Worm (Caenorhabditis elegans): Measurements from ENCODE around the gene C12D5.3.

Gene C12D5.3

ce11 chrV:7675904-7676303, at the start of gene C12D5.3:
C12D5.3 (plus strand) TSS chrV:7676204.
- TF ChIP-seq ref-1 (GFP tag; conservative IDR thresholded peaks at IDR 0.05) (no peak), klf-2 (GFP tag; conservative IDR thresholded peaks at IDR 0.05) (no peak), tab-1 (GFP tag; IDR thresholded peaks at IDR 0.05) (no peak), ztf-23 (GFP tag; IDR thresholded peaks at IDR 0.05) (no peak), med-1 (GFP tag; optimal IDR thresholded peaks at IDR 0.05; ENCODE audit: insufficient read depth) (no peak), cog-1 (tag; optimal IDR thresholded peaks at IDR 0.05) (no peak), ztf-29 (GFP tag; IDR thresholded peaks at IDR 0.05) (no peak)

ce11 chrV:7626550-7626949, 49.5 kb upstream of the C12D5.3 start, which contains the start of gene F07C4.6:
F07C4.6 (plus strand) TSS chrV:7626850.
- no peak for TF ChIP-seq flt-1 (GFP tag; IDR thresholded peaks at IDR 0.05)
- no peak for TF ChIP-seq ztf-23 (GFP tag; IDR thresholded peaks at IDR 0.05)
- TF ChIP-seq tab-1 (GFP tag; IDR thresholded peaks at IDR 0.05), result no peak
- TF ChIP-seq med-1 (GFP tag; optimal IDR thresholded peaks at IDR 0.05; ENCODE audit: insufficient read depth), result no peak
- no peak for TF ChIP-seq ref-1 (GFP tag; conservative IDR thresholded peaks at IDR 0.05)
- no peak for TF ChIP-seq ztf-29 (GFP tag; IDR thresholded peaks at IDR 0.05)
- TF ChIP-seq cog-1 (tag; optimal IDR thresholded peaks at IDR 0.05), result no peak
- TF ChIP-seq klf-2 (GFP tag; conservative IDR thresholded peaks at IDR 0.05), result no peak
- no peak for TF ChIP-seq T22C8.4 (GFP tag; IDR thresholded peaks at IDR 0.05)

DNA sequence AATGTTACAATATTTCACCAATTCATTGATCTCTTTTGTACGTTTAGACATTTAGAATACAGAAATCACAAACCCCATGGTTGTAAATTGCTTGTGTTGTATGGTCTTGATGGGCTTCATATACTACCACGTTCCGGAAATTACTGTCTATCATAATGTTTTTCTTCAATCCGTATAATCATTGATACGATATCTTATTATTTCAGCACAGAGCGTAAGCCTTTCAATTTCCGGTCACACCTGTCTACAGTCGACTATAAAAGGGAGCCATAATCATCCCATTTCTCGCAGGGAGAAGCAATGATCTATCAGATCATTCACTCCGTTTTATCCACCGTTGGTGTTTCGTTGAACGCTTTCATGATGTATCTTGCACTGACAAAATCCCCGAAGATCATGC, 46.5 kb upstream of the C12D5.3 start, which contains the start of gene srd-30:
Gene srd-30, plus strand, starts transcription at position 301 of the 400 bp plus-strand sequence.
- TF ChIP-seq klf-2 (GFP tag; conservative IDR thresholded peaks at IDR 0.05) (no peak), tab-1 (GFP tag; IDR thresholded peaks at IDR 0.05) (no peak), ref-1 (GFP tag; conservative IDR thresholded peaks at IDR 0.05) (no peak), flt-1 (GFP tag; IDR thresholded peaks at IDR 0.05) (no peak), cog-1 (tag; optimal IDR thresholded peaks at IDR 0.05) (no peak), ztf-29 (GFP tag; IDR thresholded peaks at IDR 0.05) (no peak), T22C8.4 (GFP tag; IDR thresholded peaks at IDR 0.05) (no peak), med-1 (GFP tag; optimal IDR thresholded peaks at IDR 0.05; ENCODE audit: insufficient read depth) (no peak), ztf-23 (GFP tag; IDR thresholded peaks at IDR 0.05) (no peak)

- TF ChIP-seq klf-2 (GFP tag; conservative IDR thresholded peaks at IDR 0.05) (no peak), flt-1 (GFP tag; IDR thresholded peaks at IDR 0.05) (no peak), ref-1 (GFP tag; conservative IDR thresholded peaks at IDR 0.05) (no peak), tab-1 (GFP tag; IDR thresholded peaks at IDR 0.05) (no peak), ztf-23 (GFP tag; IDR thresholded peaks at IDR 0.05) (no peak)
These were observed 44.3 kb upstream of the C12D5.3 start, which contains the start of gene srd-25 for ce11 chrV:7631732-7632131. srd-25 (plus strand) TSS chrV:7632032.

ce11 chrV:7634657-7635056, 41.3 kb upstream of the C12D5.3 start, which contains the start of gene srd-31:
srd-31 (minus strand) TSS chrV:7634757.
- TF ChIP-seq med-1 (GFP tag; optimal IDR thresholded peaks at IDR 0.05; ENCODE audit: insufficient read depth) (no peak), cog-1 (tag; optimal IDR thresholded peaks at IDR 0.05) (no peak), flt-1 (GFP tag; IDR thresholded peaks at IDR 0.05) (no peak), T22C8.4 (GFP tag; IDR thresholded peaks at IDR 0.05) (no peak), ztf-29 (GFP tag; IDR thresholded peaks at IDR 0.05) (no peak), ztf-23 (GFP tag; IDR thresholded peaks at IDR 0.05) (no peak), ref-1 (GFP tag; conservative IDR thresholded peaks at IDR 0.05) (no peak), tab-1 (GFP tag; IDR thresholded peaks at IDR 0.05) (no peak), klf-2 (GFP tag; conservative IDR thresholded peaks at IDR 0.05) (no peak)

- no peak for TF ChIP-seq med-1 (GFP tag; optimal IDR thresholded peaks at IDR 0.05; ENCODE audit: insufficient read depth)
- TF ChIP-seq T22C8.4 (GFP tag; IDR thresholded peaks at IDR 0.05), result no peak
These were observed 40.5 kb upstream of the C12D5.3 start, which contains the start of gene srd-29 for ce11 chrV:7635469-7635868. srd-29 (plus strand) TSS chrV:7635769.

ce11 chrV:7637801-7638200, 38.2 kb upstream of the C12D5.3 start, which contains the start of gene clec-45:
clec-45 (plus strand) TSS chrV:7638101.
- no peak for TF ChIP-seq tab-1 (GFP tag; IDR thresholded peaks at IDR 0.05)
- no peak for TF ChIP-seq ref-1 (GFP tag; conservative IDR thresholded peaks at IDR 0.05)
- TF ChIP-seq T22C8.4 (GFP tag; IDR thresholded peaks at IDR 0.05), result no peak
- no peak for TF ChIP-seq flt-1 (GFP tag; IDR thresholded peaks at IDR 0.05)
- TF ChIP-seq klf-2 (GFP tag; conservative IDR thresholded peaks at IDR 0.05), result no peak
- no peak for TF ChIP-seq ztf-29 (GFP tag; IDR thresholded peaks at IDR 0.05)

ce11 chrV:7639356-7639755, 36.6 kb upstream of the C12D5.3 start:
- TF ChIP-seq cog-1 (tag; optimal IDR thresholded peaks at IDR 0.05) (no peak), T22C8.4 (GFP tag; IDR thresholded peaks at IDR 0.05) (no peak), flt-1 (GFP tag; IDR thresholded peaks at IDR 0.05) (no peak), ztf-29 (GFP tag; IDR thresholded peaks at IDR 0.05) (no peak), med-1 (GFP tag; optimal IDR thresholded peaks at IDR 0.05; ENCODE audit: insufficient read depth) (no peak), ref-1 (GFP tag; conservative IDR thresholded peaks at IDR 0.05) (no peak), klf-2 (GFP tag; conservative IDR thresholded peaks at IDR 0.05) (no peak), ztf-23 (GFP tag; IDR thresholded peaks at IDR 0.05) (no peak), tab-1 (GFP tag; IDR thresholded peaks at IDR 0.05) (no peak)

ce11 chrV:7639787-7640186, 36.2 kb upstream of the C12D5.3 start, which contains the start of gene F07C4.10:
F07C4.10 (minus strand) TSS chrV:7639887.
- no peak for TF ChIP-seq T22C8.4 (GFP tag; IDR thresholded peaks at IDR 0.05)
- no peak for TF ChIP-seq cog-1 (tag; optimal IDR thresholded peaks at IDR 0.05)
- TF ChIP-seq ref-1 (GFP tag; conservative IDR thresholded peaks at IDR 0.05), result no peak
- no peak for TF ChIP-seq med-1 (GFP tag; optimal IDR thresholded peaks at IDR 0.05; ENCODE audit: insufficient read depth)
- no peak for TF ChIP-seq ztf-23 (GFP tag; IDR thresholded peaks at IDR 0.05)
- TF ChIP-seq klf-2 (GFP tag; conservative IDR thresholded peaks at IDR 0.05), result no peak
- TF ChIP-seq flt-1 (GFP tag; IDR thresholded peaks at IDR 0.05), result no peak
- no peak for TF ChIP-seq tab-1 (GFP tag; IDR thresholded peaks at IDR 0.05)
- no peak for TF ChIP-seq ztf-29 (GFP tag; IDR thresholded peaks at IDR 0.05)

DNA sequence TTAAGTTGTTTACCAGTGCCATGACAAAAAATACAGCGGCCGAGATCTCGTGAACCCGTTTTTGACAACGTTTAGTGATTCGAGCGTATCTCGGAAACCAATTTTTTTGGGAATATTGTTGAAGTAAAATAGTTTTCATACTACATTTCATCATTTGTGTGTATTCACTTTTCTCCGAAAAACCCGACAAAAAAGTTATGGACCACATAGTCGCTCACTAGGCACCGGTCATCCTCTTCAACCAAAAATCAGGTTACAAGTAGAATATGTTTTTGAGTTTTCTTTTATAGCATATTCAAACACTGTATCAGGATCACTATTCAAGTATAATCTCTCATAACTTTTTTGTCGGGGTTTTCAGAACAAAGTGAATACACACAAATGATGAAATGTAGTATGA, 34.3 kb upstream of the C12D5.3 start:
- TF ChIP-seq klf-2 (GFP tag; conservative IDR thresholded peaks at IDR 0.05) (no peak), cog-1 (tag; optimal IDR thresholded peaks at IDR 0.05) (no peak), ref-1 (GFP tag; conservative IDR thresholded peaks at IDR 0.05) (no peak), ztf-29 (GFP tag; IDR thresholded peaks at IDR 0.05) (no peak), flt-1 (GFP tag; IDR thresholded peaks at IDR 0.05) (no peak), tab-1 (GFP tag; IDR thresholded peaks at IDR 0.05) (no peak), med-1 (GFP tag; optimal IDR thresholded peaks at IDR 0.05; ENCODE audit: insufficient read depth) (no peak), T22C8.4 (GFP tag; IDR thresholded peaks at IDR 0.05) (no peak), ztf-23 (GFP tag; IDR thresholded peaks at IDR 0.05) (no peak)

Data from whole organism, midembryonic.